Worm (Caenorhabditis elegans) whole organism, L2 larva: ENCODE data around the gene F11G11.4.

Source experiments
- alr-1 ChIP-seq: fragments of 150-350 bp; optimal IDR thresholded peaks from 2 replicates; lab custom pipeline; 2014; ENCODE audit warnings: missing biosample characterization, missing genetic modification characterization
- blmp-1 ChIP-seq: sonication (generic microtip); optimal IDR thresholded peaks from 2 replicates; lab custom pipeline; 2017; ENCODE audit warnings: missing genetic modification characterization, mild to moderate bottlenecking, missing compliant biosample characterization, antibody characterized with exemption, moderate library complexity; ENCODE audit not compliant: insufficient read depth
- dmd-4 ChIP-seq: sonication (generic microtip); optimal IDR thresholded peaks from 2 replicates; lab custom pipeline; 2017; ENCODE audit warnings: missing biosample characterization, missing genetic modification characterization
- egl-27 ChIP-seq: sonication (generic microtip); optimal IDR thresholded peaks from 3 replicates; lab custom pipeline; 2017; ENCODE audit warnings: missing biosample characterization, missing genetic modification reagents, missing genetic modification characterization
- elt-3 ChIP-seq: sonication (generic microtip); optimal IDR thresholded peaks from 2 replicates; lab custom pipeline; 2017; ENCODE audit warnings: missing biosample characterization, missing genetic modification characterization
- gmeb-1 ChIP-seq: fragments of 150-350 bp; optimal IDR thresholded peaks from 2 replicates; lab custom pipeline; 2014; ENCODE audit warnings: missing biosample characterization, missing genetic modification characterization
- lin-11 ChIP-seq: fragments of 150-350 bp; sonication (generic microtip); optimal IDR thresholded peaks from 2 replicates; lab custom pipeline; 2014; ENCODE audit warnings: missing biosample characterization, missing genetic modification characterization, inconsistent platforms, mixed read lengths
- lin-39 ChIP-seq: fragments of 150-350 bp; optimal IDR thresholded peaks from 2 replicates; lab custom pipeline; 2014; ENCODE audit warnings: missing biosample characterization, missing genetic modification reagents, missing genetic modification characterization
- nhr-10 ChIP-seq: sonication (generic microtip); optimal IDR thresholded peaks from 2 replicates; lab custom pipeline; 2017; ENCODE audit warnings: missing biosample characterization, missing genetic modification characterization
- unc-62 ChIP-seq: fragments of 150-350 bp; optimal IDR thresholded peaks from 2 replicates; lab custom pipeline; 2014; ENCODE audit warnings: missing biosample characterization, missing genetic modification reagents, missing genetic modification characterization
- zag-1 ChIP-seq: fragments of 150-350 bp; optimal IDR thresholded peaks from 2 replicates; lab custom pipeline; 2014; ENCODE audit warnings: missing biosample characterization, missing genetic modification characterization
- ztf-11 ChIP-seq: sonication (generic microtip); optimal IDR thresholded peaks from 2 replicates; lab custom pipeline; 2017; ENCODE audit warnings: missing biosample characterization, missing genetic modification characterization

DNA sequence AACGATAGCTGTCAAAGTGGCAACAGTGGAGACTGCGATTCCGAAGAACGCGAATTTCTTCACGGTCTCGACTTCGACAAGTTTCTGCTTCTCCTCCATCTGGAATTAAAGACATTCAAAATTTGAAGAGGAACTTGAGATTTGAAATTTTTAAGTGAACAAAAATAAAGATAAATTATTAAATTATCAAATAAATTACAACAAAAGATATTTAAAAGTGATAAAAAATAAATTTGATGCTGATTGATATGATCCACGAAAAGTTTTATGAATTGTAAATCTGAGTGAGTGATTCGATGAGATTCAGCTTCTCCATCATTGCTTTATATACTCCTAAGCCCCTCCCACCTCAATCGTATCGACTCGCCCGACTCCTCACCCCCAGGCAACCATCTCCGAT, 7.1 kb downstream of the F11G11.4 start, which contains the start of gene col-17:
- TF ChIP-seq blmp-1 (no peak), lin-11 (tag; lab: Kevin White, UChicago) (no peak), dmd-4 (no peak), nhr-10 (no peak), unc-62 (GFP tag; lab: Kevin White, UChicago) (no peak), lin-39 (no peak), ztf-11 (tag; lab: Kevin White, UChicago) (no peak), elt-3 (tag; lab: Kevin White, UChicago) (no peak), egl-27 (no peak), gmeb-1 (tag; lab: Kevin White, UChicago) (no peak), zag-1 (tag; lab: Kevin White, UChicago) (no peak), alr-1 (tag; lab: Kevin White, UChicago) (no peak)
